Fruit fly (Drosophila melanogaster) S2 (cell line): ENCODE data around the gene cnir.

Experiments
- CG8478 ChIP-seq: fragments of >200 bp; optimal IDR thresholded peaks from 2 replicates; lab custom pipeline; 2018
- CTCF ChIP-seq, 2 experiments: fragments of >200 bp; optimal IDR thresholded peaks; 2 replicates each; lab custom pipeline; 2018

DNA sequence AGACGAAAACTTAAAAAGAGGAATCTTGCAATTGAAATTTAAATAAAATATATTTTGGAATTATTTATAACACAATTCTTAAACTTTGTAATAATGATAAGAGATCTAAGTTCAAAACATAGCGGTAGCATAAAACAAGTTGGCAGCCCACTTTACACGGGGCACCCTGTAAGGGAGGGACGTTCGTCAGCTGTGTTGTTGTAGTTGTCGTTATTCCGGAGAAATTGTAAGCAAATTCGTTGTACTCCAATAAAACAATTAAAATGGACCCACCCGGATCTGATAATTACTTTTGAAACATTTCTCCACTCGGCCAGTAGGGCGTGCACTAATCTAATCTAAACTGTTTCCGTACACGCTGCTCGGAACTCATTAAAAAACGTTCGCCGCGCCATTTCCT, 9.3 kb downstream of the cnir start, which contains the start of gene GABPI:
- no peak for TF ChIP-seq CTCF (optimal IDR thresholded peaks at IDR 0.05; lab: Kevin White, UChicago)
- TF ChIP-seq CG8478 (lab: Kevin White, UChicago) = no peak
